Worm (Caenorhabditis elegans) whole organism, L4/young adult: ENCODE results near the gene F28H7.2.

Experiments
- W03F9.2 ChIP-seq: fragments of 150-350 bp; optimal IDR thresholded peaks from 2 replicates; lab custom pipeline; 2014; ENCODE audit warnings: missing biosample characterization, missing genetic modification characterization
- dao-5 ChIP-seq: sonication (generic microtip); optimal IDR thresholded peaks from 2 replicates; lab custom pipeline; 2016; ENCODE audit warnings: missing genotype, missing genetic modification characterization, moderate library complexity, missing compliant biosample characterization
- him-1 ChIP-seq: sonication (generic microtip); optimal IDR thresholded peaks from 2 replicates; lab custom pipeline; 2016; ENCODE audit warnings: missing genotype, missing genetic modification reagents, missing genetic modification characterization, missing compliant biosample characterization

- TF ChIP-seq W03F9.2 (tag; lab: Kevin White, UChicago) (no peak), him-1 (no peak), dao-5 (tag; lab: Kevin White, UChicago) (no peak)
Observed at ce11 chrV:10771390-10771789, 23.7 kb downstream of the F28H7.2 start, which contains the start of gene D1054.3.
